Worm (Caenorhabditis elegans) whole organism, L4 larva: ENCODE results near the gene sgcb-1.

Experiments used
- ama-1 ChIP-seq: fragments of 150-350 bp; optimal IDR thresholded peaks from 2 replicates; lab custom pipeline; 2014; ENCODE audit warnings: inconsistent platforms, mixed read lengths
- ceh-62 ChIP-seq: sonication (generic microtip); optimal IDR thresholded peaks from 2 replicates; lab custom pipeline; 2017; ENCODE audit warnings: missing biosample characterization, missing genetic modification characterization
- daf-16 ChIP-seq, 3 experiments: sonication (generic microtip); optimal IDR thresholded peaks; 2 replicates each; lab custom pipeline; 2016 to 2017; ENCODE audit warnings: missing genetic modification characterization in 3 of 3, missing genetic modification reagents in 3 of 3, mild to moderate bottlenecking in 2 of 3, missing compliant biosample characterization in 2 of 3, missing biosample characterization in 1 of 3, moderate library complexity in 1 of 3
- fkh-10 ChIP-seq: fragments of 150-350 bp; optimal IDR thresholded peaks from 2 replicates; lab custom pipeline; 2014; ENCODE audit warnings: missing biosample characterization, missing genetic modification reagents, missing genetic modification characterization
- jun-1 ChIP-seq: fragments of 150-350 bp; optimal IDR thresholded peaks from 2 replicates; lab custom pipeline; 2014; ENCODE audit warnings: missing biosample characterization, missing genetic modification reagents, missing genetic modification characterization
- lin-29 ChIP-seq: fragments of 200-800 bp; sonication (Bioruptor generic); IDR thresholded peaks from 2 replicates; pipeline ENCODE4 v1.3.6; 2022; ENCODE audit warnings: missing genetic modification reagents, missing genetic modification characterization, missing compliant biosample characterization
- nhr-237 ChIP-seq: sonication (generic microtip); optimal IDR thresholded peaks from 2 replicates; lab custom pipeline; 2017; ENCODE audit warnings: missing biosample characterization, missing genetic modification characterization
- pqm-1 ChIP-seq: sonication (generic microtip); optimal IDR thresholded peaks from 2 replicates; lab custom pipeline; 2017; ENCODE audit warnings: missing biosample characterization, missing genetic modification characterization
- tra-1 ChIP-seq: fragments of 200-800 bp; sonication (Bioruptor generic); IDR thresholded peaks from 2 replicates; pipeline ENCODE4 v1.3.6; 2022; ENCODE audit warnings: missing genetic modification reagents, missing genetic modification characterization, missing compliant biosample characterization

- no peak for TF ChIP-seq jun-1 (tag; lab: Kevin White, UChicago)
- no peak for TF ChIP-seq ceh-62 (tag; lab: Kevin White, UChicago)
- no peak for TF ChIP-seq tra-1 (GFP tag; lab: Robert Waterston, UW)
- TF ChIP-seq daf-16 (GFP tag; optimal IDR thresholded peaks at IDR 0.05; lab: Kevin White, UChicago), result no peak
- TF ChIP-seq daf-16 (tag; optimal IDR thresholded peaks at IDR 0.05; lab: Kevin White, UChicago), result no peak
- no peak for TF ChIP-seq ama-1 (lab: Kevin White, UChicago)
- no peak for TF ChIP-seq fkh-10 (GFP tag; lab: Kevin White, UChicago)
- TF ChIP-seq lin-29 (GFP tag; lab: Robert Waterston, UW), result no peak
- no peak for TF ChIP-seq nhr-237 (tag; lab: Kevin White, UChicago)
- TF ChIP-seq pqm-1 (tag; lab: Kevin White, UChicago), result no peak
These were observed 46.1 kb downstream of the sgcb-1 start for ce11 chrII:372235-372634.
